Fruit fly (Drosophila melanogaster): ENCODE results near the gene Sfp70A4.
A peak's percentile ranks its signal among the peaks of the same experiment; 100 is the strongest.

The Sfp70A4 gene

DNA sequence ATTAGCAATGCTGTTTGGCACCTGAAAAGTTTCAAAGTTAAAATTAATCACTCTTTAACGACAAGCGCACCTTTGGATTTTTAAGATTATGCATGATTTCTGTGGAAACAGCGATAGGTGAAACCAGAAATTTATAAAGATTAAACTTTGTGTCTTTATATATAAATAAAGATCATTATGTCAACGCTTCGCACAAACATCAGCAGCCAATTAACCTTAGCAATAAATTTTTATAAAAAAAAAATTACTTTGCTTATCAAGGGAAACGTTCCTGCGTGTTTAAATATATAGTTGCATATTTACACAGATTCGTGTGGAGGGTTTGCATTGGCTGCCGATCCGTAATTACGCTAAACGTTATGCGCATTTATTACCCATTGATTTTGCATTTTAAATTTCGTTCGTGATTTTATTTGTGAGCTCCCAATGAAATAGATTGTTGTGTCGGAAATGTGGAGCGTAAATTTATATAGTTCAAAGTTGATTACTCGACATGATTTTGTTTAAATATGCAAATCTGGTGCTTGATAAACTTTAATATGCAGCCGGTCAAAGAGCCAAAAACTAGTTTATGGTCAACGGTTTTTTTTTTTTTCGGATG is 35.8 kb downstream of the Sfp70A4 start:
- peak; percentile 11 for TF ChIP-seq noc (tag; optimal IDR thresholded peaks at IDR 0.05)

DNA sequence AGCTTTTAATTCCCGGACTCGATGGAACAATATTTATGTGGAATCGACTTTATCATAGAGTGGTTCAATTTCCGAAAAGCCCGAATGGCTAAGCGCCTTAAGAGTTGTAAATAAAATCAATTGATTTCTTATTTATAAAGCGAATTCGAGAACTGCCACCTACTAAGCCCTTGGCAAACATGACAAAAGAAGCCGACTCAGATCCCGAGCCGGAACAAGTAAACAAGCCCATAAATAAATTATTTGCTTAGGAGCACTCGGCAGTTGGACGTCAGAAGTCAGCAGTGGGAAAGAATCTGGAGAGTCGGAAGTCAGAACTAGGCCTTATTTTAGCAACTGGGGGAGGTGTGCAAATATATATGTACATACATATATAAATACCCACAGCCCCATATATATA is 37.0 kb downstream of the Sfp70A4 start:
- no peak for TF ChIP-seq noc (tag; optimal IDR thresholded peaks at IDR 0.05)

DNA sequence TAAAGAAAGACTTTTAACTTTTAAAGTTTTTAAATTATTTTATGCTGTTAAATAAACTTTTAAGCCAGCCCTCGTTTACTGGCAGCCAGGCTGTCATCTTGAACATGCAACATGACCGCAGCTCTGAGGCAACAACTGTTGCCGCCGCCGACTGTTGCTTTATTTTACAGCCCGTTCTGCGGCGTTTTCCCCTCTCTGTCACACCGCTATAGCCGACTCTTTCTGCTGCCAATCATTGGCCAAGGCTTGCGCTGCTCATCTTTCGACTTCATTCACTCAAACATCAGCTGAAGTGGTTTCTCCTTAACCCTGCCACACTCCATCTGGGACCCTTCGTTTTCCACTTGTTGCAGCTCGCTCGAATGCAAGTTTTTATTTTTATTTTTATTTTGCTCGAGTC is 40.5 kb downstream of the Sfp70A4 start:
- TF ChIP-seq noc (tag; optimal IDR thresholded peaks at IDR 0.05), result no peak

DNA sequence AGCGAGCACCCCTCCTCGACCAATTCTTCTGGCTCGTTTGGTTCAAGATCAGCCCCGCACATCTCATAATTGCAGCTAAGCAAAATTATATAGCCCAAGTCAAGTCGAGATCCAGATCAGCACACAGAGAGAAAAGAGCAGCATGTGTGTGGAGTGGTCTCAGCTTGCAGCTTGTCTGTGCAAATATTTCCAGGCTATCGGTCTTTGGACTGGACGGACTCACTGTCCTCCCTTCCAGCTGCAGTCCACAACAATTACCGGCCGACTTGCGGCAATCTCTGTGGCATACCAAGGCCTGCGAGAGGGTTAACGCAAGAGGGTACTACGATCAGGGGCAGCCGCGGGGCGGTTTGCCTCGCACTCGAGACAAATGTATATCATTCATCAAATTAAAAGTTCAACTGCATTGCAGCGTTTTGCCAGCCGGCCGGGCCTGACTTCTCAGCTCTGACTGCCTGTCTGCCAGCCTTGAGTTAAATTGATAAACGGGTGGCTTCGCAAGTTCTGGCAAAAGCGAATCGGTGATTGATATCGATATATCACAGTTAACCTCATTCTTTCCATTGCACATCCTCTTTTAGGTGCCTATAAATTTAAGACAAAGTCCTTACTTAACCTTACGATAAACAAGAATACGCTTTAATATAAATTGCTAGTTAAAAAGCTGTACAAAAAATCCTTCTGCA is 41.1 kb downstream of the Sfp70A4 start:
- no peak for TF ChIP-seq noc (tag; optimal IDR thresholded peaks at IDR 0.05)

DNA sequence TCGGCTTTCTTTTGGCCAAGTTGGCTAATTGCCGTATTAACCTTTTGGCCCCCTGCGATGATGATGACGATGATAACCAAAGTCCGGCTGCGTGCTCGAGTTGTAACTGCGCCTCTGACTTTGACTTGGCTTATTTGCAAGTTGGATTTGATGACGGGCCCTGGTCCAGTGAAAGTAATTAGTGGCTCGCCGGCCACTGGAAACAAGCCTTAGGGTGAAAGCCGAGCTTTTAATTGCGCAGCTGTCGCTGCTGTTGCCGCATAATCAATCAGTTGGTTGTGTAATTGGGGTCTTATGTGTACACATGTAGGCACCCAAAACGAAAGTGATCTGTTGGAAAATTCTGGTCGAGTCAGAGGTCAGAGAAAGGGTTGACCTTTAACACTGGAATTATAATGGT is 42.4 kb downstream of the Sfp70A4 start:
- no peak for TF ChIP-seq noc (tag; optimal IDR thresholded peaks at IDR 0.05)

DNA sequence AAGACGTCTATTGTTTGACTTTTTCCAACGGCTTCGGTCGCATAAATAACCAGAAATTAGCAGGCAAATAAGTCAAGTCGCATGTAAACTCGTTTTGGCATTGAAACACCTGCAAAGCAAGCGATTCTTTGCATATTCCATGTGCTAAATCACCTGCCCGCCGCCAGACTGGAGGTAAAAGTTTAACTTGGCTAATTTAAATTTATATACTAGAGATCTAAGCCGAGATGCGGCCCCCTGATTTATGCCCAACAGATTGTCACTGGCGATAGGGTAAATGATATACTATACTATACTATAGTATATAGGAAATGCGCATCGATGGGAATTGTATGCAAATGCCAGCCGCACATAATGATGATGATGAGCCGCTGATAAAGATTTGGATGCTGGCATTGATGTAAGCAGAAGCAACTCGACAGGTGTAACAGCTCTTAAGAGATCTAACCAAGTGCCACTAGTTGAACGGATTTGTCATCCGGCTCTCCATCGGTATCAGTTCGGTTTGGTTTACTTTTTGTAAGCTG is 43.6 kb downstream of the Sfp70A4 start:
- TF ChIP-seq noc (tag; optimal IDR thresholded peaks at IDR 0.05), result no peak

DNA sequence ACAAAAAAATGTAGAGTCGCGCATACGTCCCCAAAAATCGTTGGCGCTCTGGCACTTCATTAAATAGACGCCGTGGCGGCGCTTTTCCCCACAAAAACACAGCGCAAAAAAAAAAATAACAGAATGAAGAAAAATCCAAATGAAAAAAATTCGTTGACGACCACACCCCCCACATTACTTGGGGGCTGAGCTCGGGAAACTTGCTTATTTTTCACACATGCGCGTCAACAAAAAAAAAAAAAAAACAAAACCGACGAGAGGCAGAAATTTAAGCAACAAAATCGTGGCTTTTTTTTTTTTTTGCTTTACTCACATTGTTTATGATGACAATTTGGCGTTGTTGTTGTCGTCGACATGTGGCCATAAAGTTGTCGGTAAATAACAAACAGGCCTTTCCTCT is 44.9 kb downstream of the Sfp70A4 start:
- no peak for TF ChIP-seq noc (tag; optimal IDR thresholded peaks at IDR 0.05)

DNA sequence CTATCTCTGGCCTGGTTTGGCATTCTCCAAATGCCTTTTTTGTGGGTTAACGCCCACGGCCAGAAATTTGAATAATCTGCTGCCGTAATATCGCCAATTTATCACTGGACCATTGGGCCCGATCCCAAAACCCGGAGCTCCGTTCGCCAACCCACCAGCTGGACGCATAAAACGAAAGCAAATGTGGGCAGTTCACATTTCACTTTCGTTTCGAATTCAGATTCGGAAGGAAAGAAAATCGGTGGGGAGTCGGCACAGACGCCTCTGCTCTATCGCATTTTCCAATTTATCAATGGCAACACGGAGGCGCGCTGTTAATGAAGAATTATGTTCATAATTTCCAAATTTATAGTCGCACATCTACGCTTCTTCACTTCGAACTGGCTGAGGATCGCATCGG is 46.6 kb downstream of the Sfp70A4 start:
- no peak for TF ChIP-seq noc (tag; optimal IDR thresholded peaks at IDR 0.05)

DNA sequence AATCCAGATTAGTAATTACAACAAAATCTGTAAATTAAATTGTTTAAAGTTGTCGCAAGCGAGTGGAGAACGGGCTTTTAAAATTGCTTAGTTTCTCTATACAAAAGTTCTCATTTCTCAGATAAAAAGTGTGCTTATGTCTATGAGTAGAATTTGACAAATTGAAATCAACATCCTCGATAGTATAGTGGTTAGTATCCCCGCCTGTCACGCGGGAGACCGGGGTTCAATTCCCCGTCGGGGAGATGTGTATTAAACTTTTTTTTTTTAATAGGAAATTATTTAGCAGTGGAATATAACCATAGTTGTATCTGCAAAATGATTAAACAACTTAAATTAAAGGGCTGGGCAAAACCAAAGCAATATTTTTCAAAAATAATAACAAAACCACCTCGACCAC is 47.3 kb downstream of the Sfp70A4 start:
- TF ChIP-seq noc (tag; optimal IDR thresholded peaks at IDR 0.05), result no peak

DNA sequence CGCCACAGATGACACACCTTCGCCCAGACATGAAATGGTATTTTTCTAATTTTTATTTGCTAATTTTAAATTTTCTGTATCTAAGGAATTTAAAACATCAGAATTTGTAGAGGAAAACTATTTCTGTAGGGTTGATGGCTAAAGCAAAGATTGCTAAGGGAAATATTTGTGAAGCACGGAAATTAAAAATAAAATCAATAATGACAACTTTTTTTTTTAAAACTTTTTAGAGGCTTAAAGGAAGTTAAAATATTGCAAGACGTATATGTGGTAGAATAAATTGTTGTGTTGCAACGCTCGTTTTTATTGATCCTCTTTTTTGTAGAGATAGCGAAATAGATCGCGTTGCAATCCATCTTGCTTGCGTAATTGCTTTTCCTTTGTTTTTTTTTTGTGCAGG is 48.1 kb downstream of the Sfp70A4 start, which contains the start of gene CG32119:
CG32119 (minus strand) TSS at position 101 of the 400 bp plus-strand sequence.
- TF ChIP-seq noc (tag; optimal IDR thresholded peaks at IDR 0.05), result no peak

Data from whole organism, larva.